Worm (Caenorhabditis elegans): ENCODE measurements around the gene C13A2.7.

- TF ChIP-seq dmd-4 (tag; optimal IDR thresholded peaks at IDR 0.05; ENCODE audit: borderline replicate concordance) (no peak), ama-1 (optimal IDR thresholded peaks at IDR 0.05) (no peak), ceh-24 (tag; optimal IDR thresholded peaks at IDR 0.05) (no peak), ceh-14 (tag; optimal IDR thresholded peaks at IDR 0.05) (no peak), pha-4 (tag; optimal IDR thresholded peaks at IDR 0.05) (no peak), ahr-1 (tag; optimal IDR thresholded peaks at IDR 0.05) (no peak), sox-4 (tag; optimal IDR thresholded peaks at IDR 0.05) (no peak)
These were observed 8.9 kb downstream of the C13A2.7 start, which contains the start of gene C13A2.10 for ce11 chrV:7274992-7275391.

All from whole organism, late embryonic.